Fruit fly (Drosophila melanogaster): Measurements from ENCODE around the gene C1GalTA.

Gene C1GalTA

dm6 chr2L:8897954-8898713, 52.9 kb downstream of the C1GalTA start (continued):
- TF ChIP-seq fu2 (GFP tag; optimal IDR thresholded peaks at IDR 0.05), result no peak
- TF ChIP-seq CG4404 (GFP tag; IDR thresholded peaks at IDR 0.05), result no peak
- TF ChIP-seq Optix (GFP tag; IDR thresholded peaks at IDR 0.05), result no peak
- no peak for TF ChIP-seq Doc2 (GFP tag; IDR thresholded peaks at IDR 0.05)
- TF ChIP-seq CG18764 (GFP tag; optimal IDR thresholded peaks at IDR 0.05), result no peak
- TF ChIP-seq fd3F (GFP tag; optimal IDR thresholded peaks at IDR 0.05), result peak; percentile 16
- TF ChIP-seq cato (GFP tag; optimal IDR thresholded peaks at IDR 0.05; ENCODE audit: borderline replicate concordance), result peak; percentile 6
- TF ChIP-seq cad (GFP tag; optimal IDR thresholded peaks at IDR 0.05), result no peak
- TF ChIP-seq CG16815 (GFP tag; optimal IDR thresholded peaks at IDR 0.05), result no peak
- TF ChIP-seq CG11398 (GFP tag; optimal IDR thresholded peaks at IDR 0.05), result no peak
- peak; percentile 48 for TF ChIP-seq Nf-YC (tag; optimal IDR thresholded peaks at IDR 0.05)
- no peak for TF ChIP-seq cg (GFP tag; optimal IDR thresholded peaks at IDR 0.05)
- no peak for TF ChIP-seq MTF-1 (GFP tag; optimal IDR thresholded peaks at IDR 0.05; ENCODE audit: borderline replicate concordance)
- peak; percentile 69 for TF ChIP-seq Meics (GFP tag; optimal IDR thresholded peaks at IDR 0.05)
- no peak for TF ChIP-seq Vsx1 (GFP tag; optimal IDR thresholded peaks at IDR 0.05)
- TF ChIP-seq CG2712 (tag; optimal IDR thresholded peaks at IDR 0.05), result peak; percentile 68
- peak; percentile 6 for TF ChIP-seq CG13775 (GFP tag; optimal IDR thresholded peaks at IDR 0.05)
- TF ChIP-seq sc (optimal IDR thresholded peaks at IDR 0.05), result no peak
- no peak for TF ChIP-seq sc (GFP tag; optimal IDR thresholded peaks at IDR 0.05)
- TF ChIP-seq CG17829 (tag; optimal IDR thresholded peaks at IDR 0.05), result peak; percentile 47
- no peak for TF ChIP-seq CG5245 (GFP tag; optimal IDR thresholded peaks at IDR 0.05)
- peak; percentile 63 for TF ChIP-seq unpg (GFP tag; optimal IDR thresholded peaks at IDR 0.05)
- no peak for TF ChIP-seq sim (GFP tag; IDR thresholded peaks at IDR 0.05)
- TF ChIP-seq D19B (GFP tag; optimal IDR thresholded peaks at IDR 0.05), result peak; percentile 25
- TF ChIP-seq nmo (GFP tag; optimal IDR thresholded peaks at IDR 0.05), result peak; percentile 53
- no peak for TF ChIP-seq B-H1 (GFP tag; IDR thresholded peaks at IDR 0.05)
- TF ChIP-seq CG15011 (GFP tag; optimal IDR thresholded peaks at IDR 0.05), result peak; percentile 27
- TF ChIP-seq CG3838 (GFP tag; optimal IDR thresholded peaks at IDR 0.05), result no peak
- no peak for TF ChIP-seq tna (GFP tag; IDR thresholded peaks at IDR 0.05; ENCODE audit: partially characterized antibody)
- no peak for TF ChIP-seq CG14965 (GFP tag; optimal IDR thresholded peaks at IDR 0.05; ENCODE audit: borderline replicate concordance)
- no peak for TF ChIP-seq twi (tag; optimal IDR thresholded peaks at IDR 0.05)
- TF ChIP-seq Dp (GFP tag; optimal IDR thresholded peaks at IDR 0.05), result no peak
- 0 out of 2 replicates have a peak, but pooled peaks have one; percentile 7 for TF ChIP-seq ranshi (GFP tag; IDR thresholded peaks at IDR 0.05)
- peak; percentile 39 for TF ChIP-seq CG4328 (GFP tag; optimal IDR thresholded peaks at IDR 0.05)
- TF ChIP-seq zf30C (GFP tag; optimal IDR thresholded peaks at IDR 0.05), result no peak
- TF ChIP-seq lmd (GFP tag; IDR thresholded peaks at IDR 0.05), result peak; percentile 41; the same call in 1 of the 2 replicates
- no peak for TF ChIP-seq sna (GFP tag; IDR thresholded peaks at IDR 0.05; ENCODE audit: partially characterized antibody)
- TF ChIP-seq dmrt11E (tag; optimal IDR thresholded peaks at IDR 0.05), result no peak
- no peak for TF ChIP-seq CHES-1-like (GFP tag; optimal IDR thresholded peaks at IDR 0.05)
- peak; percentile 68 to 72 for TF ChIP-seq Trl (optimal IDR thresholded peaks at IDR 0.05)
- TF ChIP-seq Trl (GFP tag; optimal IDR thresholded peaks at IDR 0.05), result no peak
- TF ChIP-seq CG10209 (GFP tag; optimal IDR thresholded peaks at IDR 0.05), result peak; percentile 63
- no peak for TF ChIP-seq CG11085 (GFP tag; IDR thresholded peaks at IDR 0.05)
- no peak for TF ChIP-seq CG6689 (GFP tag; IDR thresholded peaks at IDR 0.05)
- TF ChIP-seq CG3995 (GFP tag; optimal IDR thresholded peaks at IDR 0.05), result no peak
- TF ChIP-seq h (optimal IDR thresholded peaks at IDR 0.05), result no peak
- TF ChIP-seq GATAe (GFP tag; conservative IDR thresholded peaks at IDR 0.05), result no peak
- no peak for TF ChIP-seq CG42726 (GFP tag; IDR thresholded peaks at IDR 0.05; ENCODE audit: partially characterized antibody)
- TF ChIP-seq pros (GFP tag; optimal IDR thresholded peaks at IDR 0.05), result no peak
- no peak for TF ChIP-seq Bteb2 (GFP tag; optimal IDR thresholded peaks at IDR 0.05)

Measured in whole organism, embryonic.